Worm (Caenorhabditis elegans) whole organism, late embryonic: ENCODE results near the gene F25E2.3.
A peak's percentile ranks its signal among the peaks of the same experiment; 100 is the strongest.

ENCODE experiments used
- K02D7.2 ChIP-seq: sonication (generic microtip); optimal IDR thresholded peaks from 2 replicates; lab custom pipeline; 2017; ENCODE audit warnings: mild to moderate bottlenecking, missing genetic modification characterization, missing compliant biosample characterization
- K09A11.1 ChIP-seq: sonication (generic microtip); optimal IDR thresholded peaks from 2 replicates; lab custom pipeline; 2017; ENCODE audit warnings: antibody characterized with exemption, mild to moderate bottlenecking, missing genetic modification characterization, missing compliant biosample characterization; ENCODE audit not compliant: insufficient read depth
- T23F11.4 ChIP-seq: fragments of 200-800 bp; sonication (Bioruptor generic); optimal IDR thresholded peaks from 2 replicates; lab custom pipeline; 2018; ENCODE audit warnings: mild to moderate bottlenecking, missing genetic modification characterization, missing compliant biosample characterization
- Y22D7AL.16 ChIP-seq: sonication (generic microtip); optimal IDR thresholded peaks from 2 replicates; lab custom pipeline; 2016; ENCODE audit warnings: missing genetic modification characterization, missing compliant biosample characterization
- ahr-1 ChIP-seq: sonication (generic microtip); optimal IDR thresholded peaks from 2 replicates; lab custom pipeline; 2016; ENCODE audit warnings: missing genetic modification characterization, missing compliant biosample characterization
- ceh-14 ChIP-seq: sonication (generic microtip); optimal IDR thresholded peaks from 2 replicates; lab custom pipeline; 2016; ENCODE audit warnings: missing genotype, missing genetic modification characterization, missing compliant biosample characterization
- ceh-18 ChIP-seq: sonication (generic microtip); optimal IDR thresholded peaks from 2 replicates; lab custom pipeline; 2016; ENCODE audit warnings: missing genetic modification characterization, missing compliant biosample characterization
- ceh-19 ChIP-seq: fragments of 200-800 bp; sonication (Bioruptor generic); optimal IDR thresholded peaks from 2 replicates; lab custom pipeline; 2018; ENCODE audit warnings: mild to moderate bottlenecking, missing genetic modification characterization, missing compliant biosample characterization
- ceh-2 ChIP-seq: sonication (generic microtip); optimal IDR thresholded peaks from 2 replicates; lab custom pipeline; 2016; ENCODE audit warnings: missing genotype, missing genetic modification characterization, missing compliant biosample characterization
- ceh-22 ChIP-seq: sonication (generic microtip); optimal IDR thresholded peaks from 2 replicates; lab custom pipeline; 2017; ENCODE audit warnings: missing biosample characterization, missing genetic modification characterization
- ceh-24 ChIP-seq: sonication (generic microtip); optimal IDR thresholded peaks from 2 replicates; lab custom pipeline; 2016; ENCODE audit warnings: mild to moderate bottlenecking, missing genetic modification characterization, missing compliant biosample characterization
- ceh-30 ChIP-seq: fragments of 150-350 bp; optimal IDR thresholded peaks from 2 replicates; lab custom pipeline; 2014; ENCODE audit warnings: missing biosample characterization, missing genetic modification characterization
- ceh-31 ChIP-seq: sonication (generic microtip); optimal IDR thresholded peaks from 2 replicates; lab custom pipeline; 2016; ENCODE audit warnings: missing genetic modification characterization, missing compliant biosample characterization
- ceh-34 ChIP-seq: sonication (generic microtip); optimal IDR thresholded peaks from 2 replicates; lab custom pipeline; 2016; ENCODE audit warnings: mild to moderate bottlenecking, missing genetic modification characterization, missing compliant biosample characterization
- ceh-9 ChIP-seq: sonication (generic microtip); optimal IDR thresholded peaks from 2 replicates; lab custom pipeline; 2016; ENCODE audit warnings: mild to moderate bottlenecking, missing genetic modification characterization, inconsistent platforms, missing compliant biosample characterization
- dmd-4 ChIP-seq: sonication (generic microtip); optimal IDR thresholded peaks from 2 replicates; lab custom pipeline; 2016; ENCODE audit warnings: borderline replicate concordance, missing genetic modification characterization, missing compliant biosample characterization
- dve-1 ChIP-seq: sonication (generic microtip); optimal IDR thresholded peaks from 2 replicates; lab custom pipeline; 2017; ENCODE audit warnings: antibody characterized with exemption, mild to moderate bottlenecking, missing genetic modification characterization, missing compliant biosample characterization
- elt-2 ChIP-seq: sonication (generic microtip); optimal IDR thresholded peaks from 2 replicates; lab custom pipeline; 2016; ENCODE audit warnings: missing genetic modification reagents, missing genetic modification characterization, missing compliant biosample characterization
- elt-4 ChIP-seq: sonication (generic microtip); optimal IDR thresholded peaks from 2 replicates; lab custom pipeline; 2016; ENCODE audit warnings: missing genetic modification characterization, missing compliant biosample characterization
- eyg-1 ChIP-seq: sonication (generic microtip); optimal IDR thresholded peaks from 2 replicates; lab custom pipeline; 2016; ENCODE audit warnings: missing genotype, missing genetic modification characterization, missing compliant biosample characterization
- fax-1 ChIP-seq: sonication (generic microtip); optimal IDR thresholded peaks from 2 replicates; lab custom pipeline; 2016; ENCODE audit warnings: missing genotype, missing genetic modification characterization, missing compliant biosample characterization
- gmeb-2 ChIP-seq: sonication (generic microtip); optimal IDR thresholded peaks from 2 replicates; lab custom pipeline; 2016; ENCODE audit warnings: missing genetic modification characterization, inconsistent platforms, missing compliant biosample characterization
- hlh-15 ChIP-seq: sonication (generic microtip); optimal IDR thresholded peaks from 2 replicates; lab custom pipeline; 2016; ENCODE audit warnings: missing genetic modification characterization, missing compliant biosample characterization
- hlh-6 ChIP-seq: sonication (generic microtip); optimal IDR thresholded peaks from 2 replicates; lab custom pipeline; 2016; ENCODE audit warnings: missing genotype, missing genetic modification characterization, missing compliant biosample characterization
- hlh-8 ChIP-seq: sonication (generic microtip); optimal IDR thresholded peaks from 2 replicates; lab custom pipeline; 2016; ENCODE audit warnings: missing genotype, missing genetic modification characterization, missing compliant biosample characterization
- lin-11 ChIP-seq: fragments of 200-800 bp; sonication (Bioruptor generic); optimal IDR thresholded peaks from 2 replicates; lab custom pipeline; 2018; ENCODE audit warnings: mild to moderate bottlenecking, missing genetic modification characterization, missing compliant biosample characterization
- mec-3 ChIP-seq: sonication (generic microtip); optimal IDR thresholded peaks from 2 replicates; lab custom pipeline; 2016; ENCODE audit warnings: borderline replicate concordance, missing genetic modification characterization, missing compliant biosample characterization
- nfya-1 ChIP-seq: sonication (generic microtip); optimal IDR thresholded peaks from 2 replicates; lab custom pipeline; 2017; ENCODE audit warnings: missing genetic modification characterization, mild to moderate bottlenecking, missing compliant biosample characterization, antibody characterized with exemption, moderate library complexity
- nhr-232 ChIP-seq: sonication (generic microtip); optimal IDR thresholded peaks from 2 replicates; lab custom pipeline; 2016; ENCODE audit warnings: missing genetic modification characterization, missing compliant biosample characterization
- npax-4 ChIP-seq: sonication (generic microtip); optimal IDR thresholded peaks from 2 replicates; lab custom pipeline; 2016; ENCODE audit warnings: missing genetic modification characterization, missing compliant biosample characterization
- odd-2 ChIP-seq: sonication (generic microtip); optimal IDR thresholded peaks from 2 replicates; lab custom pipeline; 2017; ENCODE audit warnings: antibody characterized with exemption, mild to moderate bottlenecking, missing genetic modification characterization, missing compliant biosample characterization
- pag-3 ChIP-seq: sonication (generic microtip); optimal IDR thresholded peaks from 2 replicates; lab custom pipeline; 2016; ENCODE audit warnings: missing compliant biosample characterization, missing genetic modification characterization, borderline replicate concordance
- pat-9 ChIP-seq: fragments of 200-800 bp; sonication (Bioruptor generic); optimal IDR thresholded peaks from 2 replicates; lab custom pipeline; 2018; ENCODE audit warnings: mild to moderate bottlenecking, missing genetic modification characterization, moderate library complexity, missing compliant biosample characterization
- pros-1 ChIP-seq: fragments of 150-350 bp; optimal IDR thresholded peaks from 2 replicates; lab custom pipeline; 2014; ENCODE audit warnings: missing biosample characterization, missing genetic modification reagents, missing genetic modification characterization
- rnt-1 ChIP-seq: sonication (generic microtip); optimal IDR thresholded peaks from 2 replicates; lab custom pipeline; 2016; ENCODE audit warnings: missing genetic modification characterization, missing compliant biosample characterization
- sdc-2 ChIP-seq: sonication (generic microtip); optimal IDR thresholded peaks from 2 replicates; lab custom pipeline; 2016; ENCODE audit warnings: missing genotype, missing genetic modification characterization, missing compliant biosample characterization
- sox-2 ChIP-seq: fragments of 200-800 bp; sonication (Bioruptor generic); IDR thresholded peaks from 2 replicates; pipeline ENCODE4 v1.3.6; 2022; ENCODE audit warnings: missing genetic modification reagents, missing genetic modification characterization, missing compliant biosample characterization
- tbx-2 ChIP-seq: sonication (generic microtip); optimal IDR thresholded peaks from 2 replicates; lab custom pipeline; 2016; ENCODE audit warnings: missing genetic modification characterization, missing compliant biosample characterization
- tbx-7 ChIP-seq: sonication (generic microtip); optimal IDR thresholded peaks from 2 replicates; lab custom pipeline; 2016; ENCODE audit warnings: missing genotype, missing genetic modification characterization, missing compliant biosample characterization
- unc-42 ChIP-seq: sonication (generic microtip); optimal IDR thresholded peaks from 2 replicates; lab custom pipeline; 2016; ENCODE audit warnings: missing genotype, missing genetic modification characterization, missing compliant biosample characterization
- unc-55 ChIP-seq: sonication (generic microtip); optimal IDR thresholded peaks from 2 replicates; lab custom pipeline; 2017; ENCODE audit warnings: missing biosample characterization, missing genetic modification reagents, missing genetic modification characterization
- unc-86 ChIP-seq: sonication (generic microtip); optimal IDR thresholded peaks from 2 replicates; lab custom pipeline; 2016; ENCODE audit warnings: missing genetic modification characterization, missing compliant biosample characterization
- zip-5 ChIP-seq: sonication (generic microtip); optimal IDR thresholded peaks from 2 replicates; lab custom pipeline; 2016; ENCODE audit warnings: missing genetic modification characterization, missing compliant biosample characterization

The F25E2.3 gene

ce11 chrX:823736-824135, 10.8 kb upstream of the F25E2.3 start:
- TF ChIP-seq tbx-7 (tag; lab: Kevin White, UChicago), result no peak
- no peak for TF ChIP-seq ceh-19 (GFP tag; lab: Kevin White, UChicago)
- no peak for TF ChIP-seq unc-86 (tag; lab: Kevin White, UChicago)
- no peak for TF ChIP-seq ceh-2
- no peak for TF ChIP-seq hlh-15 (tag; lab: Kevin White, UChicago)
- no peak for TF ChIP-seq ahr-1
- no peak for TF ChIP-seq ceh-9 (tag; lab: Kevin White, UChicago)

DNA sequence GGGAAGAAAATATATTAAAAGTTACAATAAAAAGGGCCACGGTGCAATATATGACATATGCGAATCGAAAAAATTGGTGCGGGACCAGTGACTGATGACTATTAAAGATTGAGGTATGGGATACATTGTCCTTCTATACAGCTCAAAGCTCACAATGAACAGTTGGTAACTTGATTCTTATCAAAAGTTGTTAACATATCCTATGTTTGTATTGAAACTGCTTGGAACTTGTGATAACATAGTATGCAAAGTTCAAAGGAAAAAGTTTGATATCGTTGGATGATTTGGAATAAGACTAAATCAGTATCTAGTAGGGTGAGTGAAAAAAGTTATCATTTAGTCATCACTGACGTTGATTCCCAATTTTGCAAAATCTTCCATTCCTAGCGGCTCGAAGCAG, 5.0 kb upstream of the F25E2.3 start:
- no peak for TF ChIP-seq ceh-31 (tag; lab: Kevin White, UChicago)
- TF ChIP-seq Y22D7AL.16 (tag; lab: Kevin White, UChicago), result no peak
- no peak for TF ChIP-seq ceh-34 (tag; lab: Kevin White, UChicago)
- no peak for TF ChIP-seq sdc-2 (tag; lab: Kevin White, UChicago)
- no peak for TF ChIP-seq ahr-1
- no peak for TF ChIP-seq sox-2
- no peak for TF ChIP-seq eyg-1 (tag; lab: Kevin White, UChicago)
- TF ChIP-seq pat-9 (tag; lab: Kevin White, UChicago), result no peak
- no peak for TF ChIP-seq pros-1 (tag; lab: Kevin White, UChicago)
- no peak for TF ChIP-seq T23F11.4 (GFP tag; lab: Kevin White, UChicago)
- no peak for TF ChIP-seq ceh-9 (tag; lab: Kevin White, UChicago)
- TF ChIP-seq dve-1 (tag; lab: Kevin White, UChicago), result no peak
- TF ChIP-seq ceh-22 (tag; lab: Kevin White, UChicago), result no peak
- TF ChIP-seq ceh-24 (tag; lab: Kevin White, UChicago), result no peak

- TF ChIP-seq fax-1 (tag; lab: Kevin White, UChicago) (no peak), elt-2 (tag; lab: Kevin White, UChicago) (peak; percentile 78)
These were observed 3.0 kb upstream of the F25E2.3 start, which contains the start of gene ifd-2 for ce11 chrX:815929-816328. Gene ifd-2 (minus strand): TSS chrX:815929.

- no peak for TF ChIP-seq rnt-1
- TF ChIP-seq unc-55 (GFP tag; lab: Kevin White, UChicago), result peak; percentile 7
These were observed 699 bp downstream of the F25E2.3 start for ce11 chrX:812264-812663.

- TF ChIP-seq ceh-2, result no peak
- TF ChIP-seq zip-5 (tag; lab: Kevin White, UChicago), result no peak
- TF ChIP-seq elt-4 (tag; lab: Kevin White, UChicago), result no peak
- TF ChIP-seq mec-3 (tag; lab: Kevin White, UChicago), result no peak
These were observed 2.3 kb downstream of the F25E2.3 start, which contains the start of gene F25E2.2 for ce11 chrX:810694-811093. Gene F25E2.2 (minus strand): TSS chrX:810794.

DNA sequence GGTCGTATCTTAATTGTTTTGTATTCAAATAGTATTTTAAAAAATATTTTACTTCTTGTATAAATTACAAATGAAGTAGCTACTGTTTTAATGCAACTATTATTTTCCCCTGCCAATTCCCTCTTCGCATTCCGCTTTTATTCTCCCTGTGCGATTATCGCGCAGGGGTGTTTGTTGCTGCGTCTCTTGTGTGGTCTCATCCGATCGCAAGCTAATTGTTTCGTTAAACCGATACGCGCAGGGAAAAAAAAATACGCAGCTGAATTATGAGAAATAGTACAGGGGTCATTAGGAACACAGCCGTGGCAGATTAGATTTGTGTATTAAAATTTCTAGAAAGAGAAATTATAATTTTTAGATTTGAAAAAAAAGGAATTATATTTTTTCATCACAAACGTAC, 6.4 kb downstream of the F25E2.3 start:
- TF ChIP-seq ceh-22 (tag; lab: Kevin White, UChicago) (no peak), nhr-232 (no peak), tbx-2 (peak; percentile 95), npax-4 (tag; lab: Kevin White, UChicago) (no peak), ceh-19 (GFP tag; lab: Kevin White, UChicago) (peak; percentile 78), unc-86 (tag; lab: Kevin White, UChicago) (peak; percentile 92), hlh-6 (tag; lab: Kevin White, UChicago) (no peak), hlh-8 (tag; lab: Kevin White, UChicago) (peak; percentile 67), ceh-30 (tag; lab: Kevin White, UChicago) (peak; percentile 82), dmd-4 (peak; percentile 57), T23F11.4 (GFP tag; lab: Kevin White, UChicago) (peak; percentile 19), ceh-14 (peak; percentile 71), pag-3 (no peak), unc-42 (tag; lab: Kevin White, UChicago) (peak; percentile 96), nfya-1 (tag; lab: Kevin White, UChicago) (peak; percentile 95), ceh-18 (tag; lab: Kevin White, UChicago) (peak; percentile 97), K09A11.1 (peak; percentile 84), ceh-34 (tag; lab: Kevin White, UChicago) (peak; percentile 95), K02D7.2 (tag; lab: Kevin White, UChicago) (peak; percentile 17), lin-11 (tag; lab: Kevin White, UChicago) (peak; percentile 8), hlh-15 (tag; lab: Kevin White, UChicago) (peak; percentile 47), gmeb-2 (tag; lab: Kevin White, UChicago) (peak; percentile 41), ceh-9 (tag; lab: Kevin White, UChicago) (no peak), odd-2 (tag; lab: Kevin White, UChicago) (no peak)
